Fruit fly (Drosophila melanogaster) whole organism, adult: Measurements from ENCODE around the gene CG15043.

Experiments
- CG11617 ChIP-seq: fragments of 200-800 bp; sonication (Bioruptor generic); optimal IDR thresholded peaks from 2 replicates; lab custom pipeline; 2017; ENCODE audit warnings: mild to moderate bottlenecking, missing biosample characterization, missing genetic modification reagents, missing genetic modification characterization
- CG14711 ChIP-seq: fragments of 200-800 bp; sonication (Bioruptor generic); optimal IDR thresholded peaks from 2 replicates; lab custom pipeline; 2018; ENCODE audit warnings: missing biosample characterization, mild to moderate bottlenecking, missing genetic modification characterization, moderate library complexity
- CG5204 ChIP-seq: fragments of 200-800 bp; sonication (Bioruptor generic); optimal IDR thresholded peaks from 2 replicates; lab custom pipeline; 2016; ENCODE audit warnings: missing biosample characterization, missing genetic modification characterization
- bab1 ChIP-seq: fragments of 200-800 bp; sonication (Bioruptor generic); optimal IDR thresholded peaks from 3 replicates; lab custom pipeline; 2019; ENCODE audit warnings: missing biosample characterization, mild to moderate bottlenecking, missing genetic modification characterization, moderate library complexity
- ovo ChIP-seq: fragments of 200-800 bp; sonication (Bioruptor generic); optimal IDR thresholded peaks from 2 replicates; lab custom pipeline; 2016; ENCODE audit warnings: missing biosample characterization, missing genetic modification characterization

DNA sequence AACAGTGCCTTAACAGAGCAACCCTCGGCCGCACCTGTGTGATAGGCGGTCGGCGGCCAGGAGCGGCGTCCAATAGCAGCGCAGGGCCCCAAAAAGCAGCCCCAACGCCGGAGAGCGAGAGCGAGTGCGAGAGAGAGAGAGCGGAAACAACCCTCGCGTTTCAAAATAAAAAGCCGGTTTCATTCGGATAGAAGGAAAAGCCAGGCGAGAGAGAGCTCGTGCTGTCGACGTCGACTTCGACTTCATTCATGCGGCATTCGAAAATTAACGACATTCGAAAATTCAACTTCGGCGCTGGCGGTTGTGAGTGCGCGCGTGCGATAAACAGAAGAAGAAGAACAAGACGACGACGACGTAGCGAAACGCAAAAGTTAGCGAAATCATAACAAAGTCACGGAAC is 40.4 kb upstream of the CG15043 start:
- TF ChIP-seq CG11617 (GFP tag; lab: Kevin White, UChicago): no peak
- no peak for TF ChIP-seq ovo (GFP tag; lab: Kevin White, UChicago)
- no peak for TF ChIP-seq CG14711 (tag; lab: Kevin White, UChicago)
- peak; percentile 19 for TF ChIP-seq bab1 (GFP tag; lab: Kevin White, UChicago)
- TF ChIP-seq CG5204 (GFP tag; lab: Kevin White, UChicago): no peak
